Worm (Caenorhabditis elegans) whole organism, late embryonic: Measurements from ENCODE around the gene ruvb-2.

ENCODE experiments used
- pha-4 ChIP-seq: fragments of 150-350 bp; optimal IDR thresholded peaks from 2 replicates; lab custom pipeline; 2018; ENCODE audit warnings: missing biosample characterization, missing genetic modification reagents, missing genetic modification characterization
- tbx-2 ChIP-seq: sonication (generic microtip); optimal IDR thresholded peaks from 2 replicates; lab custom pipeline; 2016; ENCODE audit warnings: missing genetic modification characterization, missing compliant biosample characterization
- unc-86 ChIP-seq: sonication (generic microtip); optimal IDR thresholded peaks from 2 replicates; lab custom pipeline; 2016; ENCODE audit warnings: missing genetic modification characterization, missing compliant biosample characterization

ce11 chrIV:6941101-6941500 lies 21.9 kb upstream of the ruvb-2 start:
- TF ChIP-seq unc-86: no peak
- TF ChIP-seq pha-4: no peak
- no peak for TF ChIP-seq tbx-2
